Fruit fly (Drosophila melanogaster): ENCODE results near the gene pll.

DNA sequence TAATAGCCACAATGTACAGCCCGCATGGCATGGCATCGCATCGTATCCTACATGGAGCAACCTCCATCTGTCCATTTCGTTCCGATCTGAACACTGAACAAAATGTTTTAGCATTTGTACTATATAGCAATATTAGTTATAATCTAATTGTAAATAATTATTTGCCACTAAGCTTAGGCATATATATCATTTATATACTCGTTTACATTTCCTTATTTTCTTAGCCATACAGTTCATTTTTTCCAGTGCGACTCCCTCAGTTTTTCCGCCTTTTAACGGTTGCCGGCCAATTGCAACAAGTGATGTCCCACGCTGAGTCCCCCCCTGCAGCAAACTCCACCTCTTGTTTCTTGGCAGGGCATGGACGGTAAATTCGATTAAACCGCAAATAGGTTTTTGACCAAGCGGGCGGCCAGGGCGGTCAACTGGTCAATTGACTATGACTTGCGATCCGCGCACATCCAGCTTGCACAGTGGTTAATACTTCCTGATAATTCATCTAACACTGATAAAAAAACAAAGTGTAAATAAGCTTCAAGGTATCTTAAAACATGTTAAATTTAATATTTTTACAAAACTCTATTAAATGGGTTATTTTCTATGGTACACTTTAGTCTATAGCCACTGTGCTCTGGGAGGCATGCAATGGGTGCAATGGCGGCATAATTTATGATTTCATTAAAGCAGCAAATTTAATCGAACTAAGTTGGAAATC lies 43.3 kb downstream of the pll start:
- TF ChIP-seq CG9609 (GFP tag; optimal IDR thresholded peaks at IDR 0.05) = no peak
- TF ChIP-seq CG13424 (tag; optimal IDR thresholded peaks at IDR 0.05) = no peak

All from whole organism, embryonic.